Worm (Caenorhabditis elegans) whole organism, early embryonic: ENCODE data around the gene C32H11.3.

Experiments
- F13C5.2 ChIP-seq: sonication (generic microtip); optimal IDR thresholded peaks from 2 replicates; lab custom pipeline; 2017; ENCODE audit warnings: mild to moderate bottlenecking, missing genetic modification characterization, inconsistent platforms, missing compliant biosample characterization
- scrt-1 ChIP-seq: fragments of 200-800 bp; sonication (Bioruptor generic); IDR thresholded peaks from 2 replicates; pipeline ENCODE4 v1.3.6; 2022; ENCODE audit warnings: missing genetic modification characterization, missing compliant biosample characterization

ce11 chrIV:12967303-12967702 lies 48.9 kb downstream of the C32H11.3 start:
- no peak for TF ChIP-seq scrt-1
- no peak for TF ChIP-seq F13C5.2 (tag; lab: Kevin White, UChicago)
